Worm (Caenorhabditis elegans): ENCODE results near the gene sru-19.
"Not testable (repeated sequence)": the region's sequence is repeated elsewhere in the genome, so short reads cannot be mapped to it uniquely, and the experiment has no call there.

sru-19 gene

ce11 chrIV:12498238-12498637, at the start of gene sru-19:
Gene sru-19, plus strand, starts transcription at chrIV:12498538.
- TF ChIP-seq him-1 (tag; optimal IDR thresholded peaks at IDR 0.05) (no peak), dao-5 (tag; optimal IDR thresholded peaks at IDR 0.05) (no peak), W03F9.2 (tag; optimal IDR thresholded peaks at IDR 0.05) (no peak)

ce11 chrIV:12451225-12451831, 47.0 kb upstream of the sru-19 start, which contains the start of gene dpy-26:
Gene dpy-26, minus strand, starts transcription at chrIV:12451335.
- TF ChIP-seq dao-5 (tag; optimal IDR thresholded peaks at IDR 0.05) (no peak), him-1 (tag; optimal IDR thresholded peaks at IDR 0.05) (no peak), W03F9.2 (tag; optimal IDR thresholded peaks at IDR 0.05) (peak; percentile 7)

ce11 chrIV:12454115-12454514, 44.2 kb upstream of the sru-19 start, which contains the start of gene spe-44:
Gene spe-44, minus strand, starts transcription at chrIV:12454215.
- TF ChIP-seq him-1 (tag; optimal IDR thresholded peaks at IDR 0.05): no peak
- no peak for TF ChIP-seq W03F9.2 (tag; optimal IDR thresholded peaks at IDR 0.05)
- TF ChIP-seq dao-5 (tag; optimal IDR thresholded peaks at IDR 0.05): no peak

- TF ChIP-seq him-1 (tag; optimal IDR thresholded peaks at IDR 0.05): no peak
- no peak for TF ChIP-seq dao-5 (tag; optimal IDR thresholded peaks at IDR 0.05)
- TF ChIP-seq W03F9.2 (tag; optimal IDR thresholded peaks at IDR 0.05): no peak
Measured at ce11 chrIV:12454750-12455149, 43.6 kb upstream of the sru-19 start, which contains the start of gene smz-1. Gene smz-1, plus strand, starts transcription at chrIV:12455050.

ce11 chrIV:12456613-12457012, 41.7 kb upstream of the sru-19 start, which contains the start of gene C25G4.7:
Gene C25G4.7, plus strand, starts transcription at chrIV:12456913.
- TF ChIP-seq him-1 (tag; optimal IDR thresholded peaks at IDR 0.05): no peak

ce11 chrIV:12463370-12463769, 35.0 kb upstream of the sru-19 start, which contains the start of gene C25G4.8:
Gene C25G4.8, minus strand, starts transcription at chrIV:12463470.
- no peak for TF ChIP-seq dao-5 (tag; optimal IDR thresholded peaks at IDR 0.05)
- no peak for TF ChIP-seq W03F9.2 (tag; optimal IDR thresholded peaks at IDR 0.05)
- no peak for TF ChIP-seq him-1 (tag; optimal IDR thresholded peaks at IDR 0.05)

ce11 chrIV:12464822-12465221, 33.5 kb upstream of the sru-19 start:
- TF ChIP-seq him-1 (tag; optimal IDR thresholded peaks at IDR 0.05): no peak
- no peak for TF ChIP-seq W03F9.2 (tag; optimal IDR thresholded peaks at IDR 0.05)
- TF ChIP-seq dao-5 (tag; optimal IDR thresholded peaks at IDR 0.05): no peak

- TF ChIP-seq him-1 (tag; optimal IDR thresholded peaks at IDR 0.05): no peak
- TF ChIP-seq dao-5 (tag; optimal IDR thresholded peaks at IDR 0.05): no peak
- TF ChIP-seq W03F9.2 (tag; optimal IDR thresholded peaks at IDR 0.05): no peak
Measured at ce11 chrIV:12467761-12468160, 30.6 kb upstream of the sru-19 start.

DNA sequence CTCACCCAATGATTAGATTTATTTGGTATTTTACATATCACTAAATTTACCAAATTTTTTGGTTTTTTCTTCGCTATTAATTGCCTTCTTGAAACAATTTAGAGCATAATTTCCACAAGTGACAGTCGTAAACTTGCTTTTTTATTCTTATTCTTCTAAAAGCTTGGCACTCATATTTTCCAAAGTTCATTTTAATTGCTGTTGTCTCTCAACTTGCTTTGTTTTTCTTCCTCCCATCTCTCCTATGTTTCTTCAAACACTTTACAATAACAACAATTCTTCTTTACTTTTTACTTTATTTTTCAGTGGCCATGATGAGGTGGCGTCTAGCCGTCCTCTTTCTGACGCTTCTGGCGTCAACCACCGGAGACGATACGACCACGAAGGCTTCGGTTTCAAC, 30.0 kb upstream of the sru-19 start, which contains the start of gene igdb-2:
Gene igdb-2, plus strand, starts transcription at position 301 of the 400 bp plus-strand sequence.
- TF ChIP-seq dao-5 (tag; optimal IDR thresholded peaks at IDR 0.05) (no peak), W03F9.2 (tag; optimal IDR thresholded peaks at IDR 0.05) (no peak), him-1 (tag; optimal IDR thresholded peaks at IDR 0.05) (no peak)

ce11 chrIV:12476942-12477341, 21.4 kb upstream of the sru-19 start, which contains the start of gene T04A11.1:
Gene T04A11.1, minus strand, starts transcription at chrIV:12477042.
- TF ChIP-seq dao-5, him-1, W03F9.2 (tag; optimal IDR thresholded peaks at IDR 0.05): not testable (repeated sequence)

ce11 chrIV:12478711-12479110, 19.6 kb upstream of the sru-19 start, which contains the start of gene igdb-1:
Gene igdb-1, plus strand, starts transcription at chrIV:12479011.
- not testable (repeated sequence) for TF ChIP-seq dao-5, him-1, W03F9.2 (tag; optimal IDR thresholded peaks at IDR 0.05)

ce11 chrIV:12484479-12484878, 13.9 kb upstream of the sru-19 start, which contains the start of gene T04A11.4:
Gene T04A11.4, minus strand, starts transcription at chrIV:12484579.
- TF ChIP-seq him-1, dao-5, W03F9.2 (tag; optimal IDR thresholded peaks at IDR 0.05): not testable (repeated sequence)

DNA sequence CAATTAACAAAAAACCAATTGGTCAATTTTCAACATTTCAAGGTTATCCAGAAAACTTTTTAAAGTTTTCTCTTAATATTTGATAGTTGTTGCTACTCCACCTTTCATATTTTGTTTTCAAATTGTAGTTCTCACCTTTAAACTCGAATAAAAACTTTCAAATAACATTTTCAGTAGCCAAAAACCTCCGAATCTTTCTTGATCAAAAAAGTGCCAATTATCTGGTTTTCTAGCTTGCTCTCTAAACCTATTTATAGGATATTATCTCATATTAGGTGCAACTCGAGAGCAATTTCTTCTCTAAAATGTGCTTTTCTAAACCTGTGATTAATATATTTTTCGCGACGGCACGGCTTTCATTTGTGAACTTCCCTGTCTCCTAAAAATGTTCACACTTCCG, 11.1 kb upstream of the sru-19 start, which contains the start of gene sru-26:
Gene sru-26, plus strand, starts transcription at position 301 of the 400 bp plus-strand sequence.
- TF ChIP-seq dao-5 (tag; optimal IDR thresholded peaks at IDR 0.05) (no peak), W03F9.2 (tag; optimal IDR thresholded peaks at IDR 0.05) (no peak), him-1 (tag; optimal IDR thresholded peaks at IDR 0.05) (no peak)

DNA sequence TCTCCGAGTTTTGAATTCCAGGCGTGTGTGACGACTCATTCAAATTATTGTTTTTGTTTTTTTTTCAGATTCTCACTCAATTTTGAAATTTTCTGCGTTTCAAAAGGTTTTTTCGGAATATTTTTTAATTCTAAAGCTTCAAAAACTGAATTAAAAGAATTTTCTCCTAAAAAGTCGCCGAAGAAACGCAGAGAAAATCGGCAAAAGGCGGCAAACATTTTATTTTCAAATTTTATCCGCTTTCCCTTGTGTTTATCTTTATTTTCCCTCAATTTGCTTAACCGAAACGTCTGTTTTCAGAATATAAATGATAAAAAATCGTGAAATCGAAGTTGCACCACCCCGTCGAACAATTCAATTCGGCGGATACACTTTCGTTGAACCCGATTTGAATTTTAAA, 7.8 kb upstream of the sru-19 start, which contains the start of gene him-6:
Gene him-6, plus strand, starts transcription at position 301 of the 400 bp plus-strand sequence.
- TF ChIP-seq W03F9.2 (tag; optimal IDR thresholded peaks at IDR 0.05) (no peak), him-1 (tag; optimal IDR thresholded peaks at IDR 0.05) (no peak), dao-5 (tag; optimal IDR thresholded peaks at IDR 0.05) (no peak)

All from whole organism, L4/young adult.